Fruit fly (Drosophila melanogaster) whole organism, larva: ENCODE data around the gene CG15580.

Experiments
- noc ChIP-seq: fragments of 200-800 bp; sonication (Bioruptor generic); optimal IDR thresholded peaks from 3 replicates; lab custom pipeline; 2019; ENCODE audit warnings: missing biosample characterization, mild to moderate bottlenecking, missing genetic modification characterization, moderate library complexity

The CG15580 gene

DNA sequence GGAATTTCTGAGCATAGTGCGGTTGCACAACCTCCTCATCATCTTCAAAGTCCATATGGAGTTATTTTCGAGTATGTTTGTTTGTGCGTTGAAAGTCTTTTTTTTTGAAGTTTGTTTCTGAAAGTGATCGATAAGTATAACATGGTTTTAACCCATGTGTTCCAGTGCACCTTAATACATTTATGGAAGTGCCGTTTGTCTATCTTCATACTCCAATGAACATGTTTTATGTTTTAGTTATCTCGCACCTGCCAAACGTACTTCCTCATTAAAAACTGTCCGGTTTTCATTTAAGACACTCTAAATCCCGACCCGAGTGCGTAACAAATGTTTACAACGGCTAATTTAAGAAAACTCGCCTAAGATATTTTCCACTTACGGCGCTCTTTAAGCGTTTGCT, at the start of gene CG15580:
CG15580 (minus strand) TSS at position 101 of the 400 bp plus-strand sequence.
- no peak for TF ChIP-seq noc (tag; lab: Kevin White, UChicago)

DNA sequence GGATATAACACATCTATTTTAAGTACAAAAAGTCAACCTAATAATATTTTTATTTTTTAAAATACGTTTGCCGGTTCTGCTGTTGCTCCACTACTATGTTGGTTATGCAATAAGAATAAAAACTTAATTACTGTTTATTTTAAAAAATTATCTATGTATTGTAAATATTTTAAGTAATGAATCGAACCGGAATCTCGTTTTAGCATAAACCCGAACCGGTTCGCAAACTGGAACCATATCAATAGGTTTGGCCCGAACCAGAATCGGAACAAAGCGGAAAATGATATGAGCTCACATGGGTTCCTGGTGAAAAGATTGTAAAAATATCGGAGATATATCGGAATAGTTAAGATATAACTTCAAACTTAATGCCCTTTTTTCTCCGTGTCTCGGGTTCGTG, 49.4 kb upstream of the CG15580 start:
- TF ChIP-seq noc (tag; lab: Kevin White, UChicago), result no peak

DNA sequence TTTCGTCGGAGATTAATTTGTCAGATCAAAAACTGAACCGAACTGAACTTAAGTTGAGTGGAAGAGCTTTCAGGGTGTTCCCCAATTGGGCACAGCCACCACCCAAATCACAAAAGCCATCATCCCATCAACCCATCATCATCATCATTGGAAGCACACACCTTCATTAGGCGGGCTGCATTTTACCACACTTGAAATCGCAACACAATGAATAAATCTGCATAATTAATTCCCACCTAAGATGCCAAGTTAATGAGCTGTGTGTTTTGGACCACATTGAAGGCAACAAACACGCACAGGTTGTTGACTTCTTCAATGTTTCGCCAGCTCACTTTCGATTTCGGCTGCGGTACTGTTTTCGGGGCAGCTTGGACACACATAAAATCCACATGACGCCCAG, 47.8 kb upstream of the CG15580 start:
- TF ChIP-seq noc (tag; lab: Kevin White, UChicago), result no peak

DNA sequence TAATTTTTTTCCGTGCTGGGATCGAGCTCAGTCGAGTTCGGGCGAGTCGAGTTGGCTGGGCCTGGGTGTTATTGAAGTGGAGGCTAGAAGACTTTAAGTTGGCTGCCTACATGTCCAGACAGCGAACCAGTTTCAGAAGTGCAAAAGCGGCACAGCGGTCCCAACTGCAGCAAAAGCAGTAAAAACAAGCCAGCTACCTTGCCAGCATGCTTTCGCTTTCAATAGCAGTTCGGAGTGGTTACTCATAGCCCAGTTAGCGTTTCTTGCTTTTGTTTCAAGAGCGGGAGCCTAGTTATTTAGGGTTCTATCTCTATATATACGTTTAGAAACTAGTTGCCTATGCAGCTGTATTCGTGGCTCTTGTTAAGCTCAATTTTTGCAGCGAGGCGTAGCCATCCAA, 45.4 kb upstream of the CG15580 start:
- TF ChIP-seq noc (tag; lab: Kevin White, UChicago), result no peak

DNA sequence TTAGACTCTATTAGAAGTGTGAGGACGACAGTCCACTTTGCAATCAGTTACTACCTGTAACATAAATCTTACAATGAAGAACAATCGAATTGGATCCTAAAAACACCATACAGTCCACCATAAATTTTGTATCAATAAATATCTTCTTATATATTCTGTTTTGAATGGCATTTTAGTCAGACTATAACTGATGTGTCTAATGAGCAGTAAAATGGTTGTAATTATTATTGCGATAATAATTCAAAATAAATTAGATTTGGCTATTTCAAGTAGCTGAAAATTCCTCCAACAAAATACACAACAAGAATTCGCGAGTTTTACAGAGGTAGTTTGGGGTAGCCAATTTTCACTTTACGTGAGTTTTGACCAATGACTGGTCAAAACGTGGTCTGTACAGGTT, 45.0 kb upstream of the CG15580 start:
- TF ChIP-seq noc (tag; lab: Kevin White, UChicago), result no peak

- no peak for TF ChIP-seq noc (tag; lab: Kevin White, UChicago)
Measured at dm6 chr3R:6100764-6101163, 43.4 kb upstream of the CG15580 start, which contains the start of gene Gasp. Gene Gasp, minus strand, starts transcription at chr3R:6100887.

DNA sequence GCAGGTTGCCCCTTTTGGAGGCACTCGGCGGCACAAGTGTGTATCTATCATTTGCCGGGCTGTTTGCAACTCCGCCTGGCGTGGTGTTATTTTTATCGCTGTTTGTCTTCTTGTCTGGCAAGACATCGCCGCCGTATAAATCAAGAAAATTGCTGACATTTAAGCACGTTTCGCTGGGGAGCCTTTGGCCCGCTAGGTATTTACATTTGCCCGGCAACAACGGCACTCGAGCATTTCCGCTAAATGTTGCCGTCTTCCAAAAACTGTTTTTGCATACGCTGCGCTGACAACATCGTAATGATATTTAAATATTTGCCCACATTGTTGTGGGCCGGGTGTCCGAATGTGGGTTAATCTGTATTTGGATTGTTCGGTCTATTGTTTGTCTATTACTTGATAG, 41.0 kb upstream of the CG15580 start:
- TF ChIP-seq noc (tag; lab: Kevin White, UChicago), result no peak

- no peak for TF ChIP-seq noc (tag; lab: Kevin White, UChicago)
Measured at dm6 chr3R:6097042-6097441, 39.7 kb upstream of the CG15580 start.

DNA sequence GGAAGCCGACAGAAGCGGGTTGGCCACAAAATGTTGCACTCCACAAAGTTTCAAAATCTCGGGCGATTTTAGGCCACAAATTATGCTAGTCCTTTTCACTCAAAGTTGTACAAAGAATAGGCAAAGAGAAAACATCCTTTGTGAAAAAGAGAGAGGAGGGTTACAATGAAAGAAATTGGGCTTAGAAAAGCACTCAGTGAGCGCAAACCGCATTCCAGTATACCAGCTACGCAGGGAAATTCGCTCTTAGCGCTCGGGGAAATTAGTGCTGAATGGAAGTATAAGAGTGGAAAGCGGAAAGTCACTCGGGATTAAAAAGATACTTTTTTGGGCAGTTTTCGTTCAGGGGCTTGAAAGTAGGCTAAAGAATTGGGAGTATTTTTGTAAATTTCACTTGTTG, 24.8 kb upstream of the CG15580 start:
- TF ChIP-seq noc (tag; lab: Kevin White, UChicago), result no peak

- no peak for TF ChIP-seq noc (tag; lab: Kevin White, UChicago)
Measured at dm6 chr3R:6078183-6078582, 20.8 kb upstream of the CG15580 start, which contains the start of gene Or83c. Gene Or83c, minus strand, starts transcription at chr3R:6078283.

DNA sequence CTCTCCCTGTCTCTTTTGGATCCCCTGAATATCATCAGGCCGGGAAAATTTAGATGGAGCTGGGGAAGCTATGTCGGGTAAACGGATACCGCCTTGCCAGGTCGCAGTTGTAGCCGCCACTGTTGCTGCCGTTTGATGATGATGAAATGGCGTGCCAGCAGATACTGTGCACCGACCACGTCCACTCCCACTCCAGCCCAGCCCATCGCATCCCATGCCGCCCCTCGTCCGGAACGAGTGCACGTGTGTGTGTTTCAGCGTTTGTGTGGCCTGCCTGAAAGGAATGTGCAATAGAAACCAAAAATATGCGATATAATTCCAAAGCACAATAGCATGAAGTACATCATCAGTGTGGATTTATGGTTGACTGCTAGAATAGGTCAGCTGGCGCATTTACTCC, 19.1 kb downstream of the CG15580 start:
- TF ChIP-seq noc (tag; lab: Kevin White, UChicago), result no peak

dm6 chr3R:6027674-6028073, 29.7 kb downstream of the CG15580 start:
- TF ChIP-seq noc (tag; lab: Kevin White, UChicago), result no peak

DNA sequence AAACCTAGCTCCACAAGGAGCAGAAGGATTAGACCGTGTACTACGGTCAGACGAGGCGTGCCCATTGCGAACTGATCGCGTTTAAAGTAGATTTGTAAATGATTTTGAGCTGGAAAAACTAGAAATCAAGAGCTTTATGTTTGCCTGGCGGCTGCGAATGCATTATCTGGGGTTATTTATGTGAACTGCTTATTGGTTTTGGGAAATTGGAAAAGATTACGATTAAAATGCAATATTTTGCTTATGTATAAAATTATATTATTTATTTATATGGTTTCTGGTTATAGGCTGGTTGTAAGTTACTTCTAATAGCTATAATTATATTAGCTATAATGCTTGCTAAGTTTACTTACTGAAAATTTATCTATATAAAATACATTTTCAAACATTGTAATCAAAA, 30.2 kb downstream of the CG15580 start, which contains the start of gene CtsL3:
CtsL3 (minus strand) TSS at position 101 of the 400 bp plus-strand sequence.
- no peak for TF ChIP-seq noc (tag; lab: Kevin White, UChicago)

DNA sequence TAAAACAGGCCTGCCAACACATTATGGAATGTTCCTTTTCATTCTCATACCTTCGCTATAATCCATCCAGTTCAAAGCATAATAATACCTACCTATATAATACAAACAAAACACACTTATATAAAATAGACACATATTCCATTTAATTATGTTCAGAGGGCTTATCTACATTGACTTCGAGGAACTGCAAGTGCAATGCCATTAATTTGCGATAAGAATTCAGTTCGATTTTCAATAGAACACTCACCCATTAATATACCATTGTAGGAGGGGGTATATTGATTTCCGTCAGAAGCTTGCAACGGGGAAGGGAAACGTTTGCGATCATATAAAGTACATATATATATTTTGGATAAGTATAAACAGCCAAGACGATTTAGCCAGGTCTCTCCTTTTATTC, 32.1 kb downstream of the CG15580 start:
- no peak for TF ChIP-seq noc (tag; lab: Kevin White, UChicago)

DNA sequence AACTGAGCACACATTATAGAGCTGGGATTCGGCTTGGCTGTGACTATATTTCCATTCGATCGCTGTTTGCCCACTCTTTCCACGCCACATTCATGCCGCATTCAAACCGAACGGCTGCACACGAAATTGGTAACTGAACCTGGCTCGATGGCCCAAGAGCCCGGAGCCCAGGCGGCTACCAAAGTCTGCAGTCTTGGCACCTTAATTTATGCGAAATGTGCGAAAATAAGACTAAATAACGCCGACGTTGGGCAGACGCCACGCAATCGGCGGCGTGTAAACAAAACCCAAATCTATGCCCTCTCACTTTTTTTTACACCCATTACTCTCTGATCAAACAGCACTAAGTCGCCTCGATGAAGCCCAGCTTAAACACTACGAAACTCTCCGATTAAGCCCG, 45.5 kb downstream of the CG15580 start, which contains the start of gene CG10280:
CG10280 (minus strand) TSS at position 101 of the 400 bp plus-strand sequence.
- no peak for TF ChIP-seq noc (tag; lab: Kevin White, UChicago)

DNA sequence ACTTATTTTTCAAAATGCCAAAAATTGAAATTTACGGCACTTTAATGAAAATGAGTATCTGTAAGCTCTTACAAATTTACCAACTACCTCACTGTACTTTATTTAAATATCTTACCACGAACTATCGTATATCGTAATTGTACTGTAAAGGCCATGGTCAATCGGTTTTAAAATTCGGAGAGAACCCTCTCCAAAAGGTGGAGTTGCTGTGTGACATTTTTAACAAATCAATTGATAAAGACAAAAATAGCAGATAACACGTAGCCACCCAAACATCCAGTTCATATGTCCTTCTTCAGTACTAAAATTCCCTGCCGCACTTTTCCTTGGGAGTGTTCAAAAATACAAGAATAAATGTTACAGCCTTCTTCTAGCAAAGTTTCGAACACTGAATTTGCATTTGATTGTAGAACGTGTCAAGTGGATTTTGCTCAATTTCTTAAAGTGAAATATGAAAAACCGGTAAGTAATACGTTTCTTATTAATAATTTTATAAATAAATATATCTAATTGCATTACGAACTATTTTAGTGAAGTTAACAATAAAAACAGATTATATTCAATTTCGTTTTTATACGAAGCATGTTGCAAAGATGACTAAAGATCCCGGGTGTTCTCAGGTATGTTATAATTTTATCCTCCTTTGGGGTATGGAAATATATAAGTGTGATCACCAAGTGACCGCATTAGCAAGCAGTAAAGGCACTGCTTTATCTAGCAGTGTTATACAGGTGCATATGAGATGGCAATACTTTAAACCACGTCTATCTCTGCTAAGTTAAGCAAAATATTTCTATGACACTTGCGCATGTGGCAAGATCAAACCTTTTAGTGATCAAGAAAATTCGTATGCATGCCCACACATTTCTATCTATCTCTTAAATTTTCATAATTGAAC, 47.6 kb downstream of the CG15580 start:
- no peak for TF ChIP-seq noc (tag; lab: Kevin White, UChicago)
